Worm (Caenorhabditis elegans) whole organism, mixed stage, embryonic: ENCODE results near the gene C55C3.4.

Experiments
- M03D4.4 ChIP-seq: sonication (generic microtip); optimal IDR thresholded peaks from 2 replicates; lab custom pipeline; 2017; ENCODE audit warnings: mild to moderate bottlenecking, missing genetic modification characterization, missing compliant biosample characterization
- bed-3 ChIP-seq: fragments of 200-800 bp; sonication (Bioruptor generic); optimal IDR thresholded peaks from 3 replicates; lab custom pipeline; 2018; ENCODE audit warnings: mild to moderate bottlenecking, missing genetic modification characterization, moderate library complexity, missing compliant biosample characterization
- blmp-1 ChIP-seq: fragments of 150-350 bp; optimal IDR thresholded peaks from 2 replicates; lab custom pipeline; 2014; ENCODE audit warnings: missing biosample characterization, missing genetic modification characterization
- ceh-39 ChIP-seq: fragments of 150-350 bp; optimal IDR thresholded peaks from 2 replicates; lab custom pipeline; 2014; ENCODE audit warnings: missing biosample characterization, missing genetic modification characterization
- ceh-83 ChIP-seq: fragments of 200-800 bp; sonication (Bioruptor generic); optimal IDR thresholded peaks from 2 replicates; lab custom pipeline; 2018; ENCODE audit warnings: mild to moderate bottlenecking, missing genetic modification characterization, missing compliant biosample characterization
- ces-1 ChIP-seq: fragments of 150-350 bp; optimal IDR thresholded peaks from 2 replicates; lab custom pipeline; 2014; ENCODE audit warnings: missing biosample characterization, missing genetic modification reagents, missing genetic modification characterization
- cnd-1 ChIP-seq: fragments of 200-800 bp; sonication (Bioruptor generic); optimal IDR thresholded peaks from 2 replicates; lab custom pipeline; 2018; ENCODE audit warnings: mild to moderate bottlenecking, missing genetic modification characterization, missing compliant biosample characterization
- drap-1 ChIP-seq: fragments of 200-800 bp; sonication (Bioruptor generic); optimal IDR thresholded peaks from 3 replicates; lab custom pipeline; 2018; ENCODE audit warnings: mild to moderate bottlenecking, missing genetic modification characterization, missing compliant biosample characterization
- elt-3 ChIP-seq: fragments of 150-350 bp; optimal IDR thresholded peaks from 2 replicates; lab custom pipeline; 2014; ENCODE audit warnings: missing biosample characterization, missing genetic modification characterization
- hlh-1 ChIP-seq: fragments of 150-350 bp; optimal IDR thresholded peaks from 2 replicates; lab custom pipeline; 2014; ENCODE audit warnings: missing biosample characterization, missing genetic modification reagents, missing genetic modification characterization
- lin-32 ChIP-seq: fragments of 200-800 bp; sonication (Bioruptor generic); optimal IDR thresholded peaks from 2 replicates; lab custom pipeline; 2018; ENCODE audit warnings: mild to moderate bottlenecking, missing genetic modification characterization, missing compliant biosample characterization
- lsy-2 ChIP-seq: fragments of 150-350 bp; optimal IDR thresholded peaks from 2 replicates; lab custom pipeline; 2014; ENCODE audit warnings: missing biosample characterization, missing genetic modification characterization
- mab-5 ChIP-seq: fragments of 150-350 bp; optimal IDR thresholded peaks from 2 replicates; lab custom pipeline; 2014; ENCODE audit warnings: missing biosample characterization, missing genetic modification characterization
- mep-1 ChIP-seq: fragments of 150-350 bp; optimal IDR thresholded peaks from 2 replicates; lab custom pipeline; 2017; ENCODE audit warnings: missing biosample characterization, missing genetic modification reagents, missing genetic modification characterization, inconsistent platforms
- nhr-12 ChIP-seq: fragments of 150-350 bp; optimal IDR thresholded peaks from 2 replicates; lab custom pipeline; 2014; ENCODE audit warnings: missing biosample characterization, missing genetic modification characterization
- nhr-2 ChIP-seq: fragments of 150-350 bp; optimal IDR thresholded peaks from 2 replicates; lab custom pipeline; 2014; ENCODE audit warnings: missing biosample characterization, missing genetic modification characterization
- nhr-237 ChIP-seq: fragments of 150-350 bp; optimal IDR thresholded peaks from 2 replicates; lab custom pipeline; 2014; ENCODE audit warnings: missing biosample characterization, missing genetic modification characterization
- nhr-76 ChIP-seq: sonication (generic microtip); optimal IDR thresholded peaks from 2 replicates; lab custom pipeline; 2017; ENCODE audit warnings: missing biosample characterization, missing genetic modification characterization
- pha-4 ChIP-seq: fragments of 150-350 bp; optimal IDR thresholded peaks from 2 replicates; lab custom pipeline; 2018; ENCODE audit warnings: missing biosample characterization, missing genetic modification reagents, missing genetic modification characterization
- sem-2 ChIP-seq: fragments of 200-800 bp; sonication (Bioruptor generic); optimal IDR thresholded peaks from 2 replicates; lab custom pipeline; 2018; ENCODE audit warnings: mild to moderate bottlenecking, missing genetic modification characterization, missing compliant biosample characterization
- snpc-4 ChIP-seq: fragments of 150-350 bp; optimal IDR thresholded peaks from 2 replicates; lab custom pipeline; 2014; ENCODE audit warnings: missing biosample characterization, missing genetic modification characterization
- sptf-1 ChIP-seq: sonication (generic microtip); optimal IDR thresholded peaks from 2 replicates; lab custom pipeline; 2017; ENCODE audit warnings: mild to moderate bottlenecking, missing genetic modification characterization, moderate library complexity, missing compliant biosample characterization
- tbx-8 ChIP-seq: fragments of 200-800 bp; sonication (Bioruptor generic); optimal IDR thresholded peaks from 2 replicates; lab custom pipeline; 2018; ENCODE audit warnings: mild to moderate bottlenecking, missing genetic modification characterization, moderate library complexity, missing compliant biosample characterization
- unc-39 ChIP-seq: fragments of 150-350 bp; optimal IDR thresholded peaks from 2 replicates; lab custom pipeline; 2014; ENCODE audit warnings: missing biosample characterization, missing genetic modification characterization
- unc-62 ChIP-seq: fragments of 150-350 bp; optimal IDR thresholded peaks from 2 replicates; lab custom pipeline; 2014; ENCODE audit warnings: missing biosample characterization, missing genetic modification reagents, missing genetic modification characterization
- zip-8 ChIP-seq: fragments of 150-350 bp; optimal IDR thresholded peaks from 2 replicates; lab custom pipeline; 2014; ENCODE audit warnings: missing biosample characterization, missing genetic modification characterization
- ztf-11 ChIP-seq: fragments of 150-350 bp; optimal IDR thresholded peaks from 2 replicates; lab custom pipeline; 2014; ENCODE audit warnings: missing biosample characterization, missing genetic modification characterization

The C55C3.4 gene

ce11 chrIV:5654693-5655092, 23.3 kb downstream of the C55C3.4 start:
- TF ChIP-seq nhr-237 (tag; lab: Kevin White, UChicago), result no peak
- TF ChIP-seq sem-2 (GFP tag; lab: Kevin White, UChicago), result no peak
- no peak for TF ChIP-seq bed-3 (GFP tag; lab: Kevin White, UChicago)
- TF ChIP-seq nhr-76 (tag; lab: Kevin White, UChicago), result no peak
- TF ChIP-seq lin-32, result no peak
- TF ChIP-seq cnd-1 (tag; lab: Kevin White, UChicago), result no peak
- TF ChIP-seq hlh-1 (tag; lab: Kevin White, UChicago), result no peak
- no peak for TF ChIP-seq sptf-1 (tag; lab: Kevin White, UChicago)
- no peak for TF ChIP-seq lsy-2
- no peak for TF ChIP-seq unc-62 (GFP tag; lab: Kevin White, UChicago)
- no peak for TF ChIP-seq mab-5 (tag; lab: Kevin White, UChicago)
- TF ChIP-seq nhr-2, result no peak
- TF ChIP-seq mep-1, result no peak
- TF ChIP-seq ces-1, result no peak
- TF ChIP-seq ztf-11 (tag; lab: Kevin White, UChicago), result no peak
- TF ChIP-seq blmp-1 (tag; lab: Kevin White, UChicago), result no peak
- no peak for TF ChIP-seq zip-8 (tag; lab: Kevin White, UChicago)
- TF ChIP-seq M03D4.4, result no peak

ce11 chrIV:5654203-5654602, 23.7 kb downstream of the C55C3.4 start:
- TF ChIP-seq nhr-237 (tag; lab: Kevin White, UChicago), result no peak
- no peak for TF ChIP-seq bed-3 (GFP tag; lab: Kevin White, UChicago)
- no peak for TF ChIP-seq ces-1
- no peak for TF ChIP-seq mab-5 (tag; lab: Kevin White, UChicago)
- no peak for TF ChIP-seq unc-39
- TF ChIP-seq elt-3 (tag; lab: Kevin White, UChicago), result no peak
- no peak for TF ChIP-seq nhr-12
- TF ChIP-seq blmp-1 (tag; lab: Kevin White, UChicago), result no peak
- no peak for TF ChIP-seq ceh-39 (tag; lab: Kevin White, UChicago)
- TF ChIP-seq pha-4 (tag; lab: Kevin White, UChicago), result no peak
- no peak for TF ChIP-seq ceh-83 (GFP tag; lab: Kevin White, UChicago)
- TF ChIP-seq drap-1 (GFP tag; lab: Kevin White, UChicago), result no peak
- no peak for TF ChIP-seq tbx-8 (GFP tag; lab: Kevin White, UChicago)
- TF ChIP-seq lsy-2, result no peak
- TF ChIP-seq M03D4.4, result no peak

ce11 chrIV:5653649-5654048, 24.3 kb downstream of the C55C3.4 start, which contains the start of gene clec-178:
Gene clec-178, plus strand, starts transcription at chrIV:5653949.
- TF ChIP-seq mab-5 (tag; lab: Kevin White, UChicago) (no peak), sem-2 (GFP tag; lab: Kevin White, UChicago) (no peak), drap-1 (GFP tag; lab: Kevin White, UChicago) (no peak), mep-1 (no peak)

ce11 chrIV:5652811-5653483, 25.0 kb downstream of the C55C3.4 start:
- no peak for TF ChIP-seq drap-1 (GFP tag; lab: Kevin White, UChicago)
- peak; percentile 22 for TF ChIP-seq sptf-1 (tag; lab: Kevin White, UChicago)
- TF ChIP-seq ceh-39 (tag; lab: Kevin White, UChicago), result no peak

ce11 chrIV:5650761-5651332, 27.1 kb downstream of the C55C3.4 start:
- TF ChIP-seq ceh-39 (tag; lab: Kevin White, UChicago) (no peak), nhr-237 (tag; lab: Kevin White, UChicago) (peak; percentile 18)

- TF ChIP-seq bed-3 (GFP tag; lab: Kevin White, UChicago) (no peak), snpc-4 (tag; lab: Kevin White, UChicago) (no peak), ces-1 (peak; percentile 1)
Measured at ce11 chrIV:5649073-5649583, 28.8 kb downstream of the C55C3.4 start, which contains the start of gene csn-5. Gene csn-5, plus strand, starts transcription at chrIV:5649533.
